Worm (Caenorhabditis elegans): Measurements from ENCODE around the gene F46F3.3.

ce11 chrV:11629222-11630026 lies 37.9 kb upstream of the F46F3.3 start, which contains the start of gene F35B12.10:
- no peak for TF ChIP-seq ama-1 (optimal IDR thresholded peaks at IDR 0.05)
- no peak for TF ChIP-seq nhr-77 (tag; optimal IDR thresholded peaks at IDR 0.05)
- no peak for TF ChIP-seq ceh-9 (tag; optimal IDR thresholded peaks at IDR 0.05)
